Fruit fly (Drosophila melanogaster): ENCODE results near the gene kuk.

Gene kuk

dm6 chr3R:17056905-17057251 is 23.2 kb upstream of the kuk start (continued):
- peak; percentile 4 for TF ChIP-seq Six4 (GFP tag; optimal IDR thresholded peaks at IDR 0.05)
- no peak for TF ChIP-seq CG12942 (GFP tag; optimal IDR thresholded peaks at IDR 0.05)
- TF ChIP-seq CG12769 (tag; optimal IDR thresholded peaks at IDR 0.05), result peak; percentile 29
- no peak for TF ChIP-seq CG10274 (GFP tag; optimal IDR thresholded peaks at IDR 0.05)
- peak; percentile 85 for TF ChIP-seq sens (GFP tag)
- TF ChIP-seq gce (GFP tag; IDR thresholded peaks at IDR 0.05), result no peak
- no peak for TF ChIP-seq Gsc (GFP tag; IDR thresholded peaks at IDR 0.05)
- peak; percentile 30 for TF ChIP-seq tin (GFP tag; optimal IDR thresholded peaks at IDR 0.05)
- no peak for TF ChIP-seq Lhr (GFP tag; optimal IDR thresholded peaks at IDR 0.05)
- TF ChIP-seq CG30403 (GFP tag; optimal IDR thresholded peaks at IDR 0.05), result peak; percentile 27
- TF ChIP-seq CG9817 (tag; optimal IDR thresholded peaks at IDR 0.05), result peak; percentile 1
- TF ChIP-seq peb (GFP tag; IDR thresholded peaks at IDR 0.05), result no peak
- TF ChIP-seq ase (GFP tag; IDR thresholded peaks at IDR 0.05), result peak; percentile 34; the same call in 1 of the 3 replicates
- 0 out of 3 replicates have a peak, but pooled peaks have one; percentile 11 for TF ChIP-seq row (GFP tag; IDR thresholded peaks at IDR 0.05)
- TF ChIP-seq gfzf (GFP tag; optimal IDR thresholded peaks at IDR 0.05), result no peak
- TF ChIP-seq slp2 (GFP tag; optimal IDR thresholded peaks at IDR 0.05), result peak; percentile 21
- peak; percentile 62 for TF ChIP-seq CG17359 (tag; optimal IDR thresholded peaks at IDR 0.05)
- peak; percentile 33 for TF ChIP-seq CG5245 (GFP tag; optimal IDR thresholded peaks at IDR 0.05)
- peak; percentile 61; the same call in 2 of the 3 replicates for TF ChIP-seq CG17361 (GFP tag; IDR thresholded peaks at IDR 0.05)
- no peak for TF ChIP-seq D (optimal IDR thresholded peaks at IDR 0.05)
- TF ChIP-seq D (GFP tag; optimal IDR thresholded peaks at IDR 0.05), result peak; percentile 44
- TF ChIP-seq CG7357 (GFP tag; IDR thresholded peaks at IDR 0.05), result 0 out of 3 replicates have a peak, but pooled peaks have one; percentile 27
- no peak for TF ChIP-seq CG1024 (GFP tag; IDR thresholded peaks at IDR 0.05)
- TF ChIP-seq CG14965 (GFP tag; optimal IDR thresholded peaks at IDR 0.05; ENCODE audit: borderline replicate concordance), result no peak
- TF ChIP-seq CG15696 (tag; optimal IDR thresholded peaks at IDR 0.05), result peak; percentile 17
- peak; percentile 4; the same call in 1 of the 2 replicates for TF ChIP-seq Ada2b (GFP tag; IDR thresholded peaks at IDR 0.05)
- TF ChIP-seq Hsf (GFP tag; optimal IDR thresholded peaks at IDR 0.05), result peak; percentile 3
- TF ChIP-seq ewg (GFP tag; optimal IDR thresholded peaks at IDR 0.05), result peak; percentile 2
- TF ChIP-seq Dad (GFP tag; optimal IDR thresholded peaks at IDR 0.05), result peak; percentile 61
- TF ChIP-seq bcd (GFP tag; optimal IDR thresholded peaks at IDR 0.05), result no peak
- TF ChIP-seq sisA (GFP tag; IDR thresholded peaks at IDR 0.05), result 0 out of 2 replicates have a peak, but pooled peaks have one; percentile 18
- no peak for TF ChIP-seq hkb (optimal IDR thresholded peaks at IDR 0.05)
- TF ChIP-seq hkb (GFP tag; IDR thresholded peaks at IDR 0.05), result no peak
- no peak for TF ChIP-seq Jarid2 (GFP tag; optimal IDR thresholded peaks at IDR 0.05)
- TF ChIP-seq CG10979 (tag; optimal IDR thresholded peaks at IDR 0.05), result peak; percentile 45
- TF ChIP-seq CG8478 (optimal IDR thresholded peaks at IDR 0.05), result no peak
- TF ChIP-seq ab (GFP tag; optimal IDR thresholded peaks at IDR 0.05), result no peak
- peak; percentile 12 for TF ChIP-seq mam (GFP tag; optimal IDR thresholded peaks at IDR 0.05)
- peak; percentile 43; the same call in 1 of the 2 replicates for TF ChIP-seq CG31441 (GFP tag; IDR thresholded peaks at IDR 0.05)
- TF ChIP-seq CG17186 (GFP tag; optimal IDR thresholded peaks at IDR 0.05), result peak; percentile 3
- TF ChIP-seq CG13624 (GFP tag; optimal IDR thresholded peaks at IDR 0.05), result no peak
- no peak for TF ChIP-seq Oaz (GFP tag; IDR thresholded peaks at IDR 0.05)
- peak; percentile 66 for TF ChIP-seq CG18262 (tag; optimal IDR thresholded peaks at IDR 0.05)
- no peak for TF ChIP-seq Myb (GFP tag; optimal IDR thresholded peaks at IDR 0.05)

Measured in whole organism, embryonic.